Fruit fly (Drosophila melanogaster) whole organism, embryonic: ENCODE results near the gene MESK4.

ENCODE experiments used
- Antp ChIP-seq: fragments of 200-800 bp; sonication (Bioruptor generic); optimal IDR thresholded peaks from 3 replicates; lab custom pipeline; 2016; ENCODE audit warnings: missing biosample characterization, missing genetic modification characterization
- Atf6 ChIP-seq: fragments of 200-800 bp; sonication (Bioruptor generic); IDR thresholded peaks from 2 replicates; pipeline ENCODE4 v1.3.6; 2022; ENCODE audit warnings: missing biosample characterization, missing genetic modification characterization
- CG12769 ChIP-seq: fragments of 200-800 bp; sonication (Bioruptor generic); optimal IDR thresholded peaks from 2 replicates; lab custom pipeline; 2019; ENCODE audit warnings: missing biosample characterization, mild to moderate bottlenecking, missing genetic modification characterization, moderate library complexity
- CG16813 ChIP-seq: fragments of 200-800 bp; sonication (Bioruptor generic); IDR thresholded peaks from 3 replicates; pipeline ENCODE4 v1.3.6; 2022; ENCODE audit warnings: missing biosample characterization, missing genetic modification characterization; ENCODE audit not compliant: partially characterized antibody
- CG16863 ChIP-seq: fragments of 200-800 bp; sonication (Bioruptor generic); optimal IDR thresholded peaks from 3 replicates; lab custom pipeline; 2016; ENCODE audit warnings: missing biosample characterization, missing genetic modification characterization
- CG2678 ChIP-seq: fragments of 200-800 bp; sonication (Bioruptor generic); optimal IDR thresholded peaks from 3 replicates; lab custom pipeline; 2019; ENCODE audit warnings: missing biosample characterization, mild to moderate bottlenecking, missing genetic modification characterization, moderate library complexity
- CG3281 ChIP-seq: fragments of 200-800 bp; sonication (Bioruptor generic); optimal IDR thresholded peaks from 3 replicates; lab custom pipeline; 2017; ENCODE audit warnings: missing biosample characterization, mild to moderate bottlenecking, missing genetic modification characterization
- CG33557 ChIP-seq: fragments of 200-800 bp; sonication (Bioruptor generic); optimal IDR thresholded peaks from 2 replicates; lab custom pipeline; 2019; ENCODE audit warnings: missing biosample characterization, mild to moderate bottlenecking, missing genetic modification characterization, moderate library complexity
- CG43689 ChIP-seq: fragments of 200-800 bp; sonication (Bioruptor generic); IDR thresholded peaks from 2 replicates; pipeline ENCODE4 v1.3.6; 2022; ENCODE audit warnings: missing biosample characterization, missing genetic modification characterization
- CG4424 ChIP-seq: fragments of 200-800 bp; sonication (Bioruptor generic); optimal IDR thresholded peaks from 3 replicates; lab custom pipeline; 2016; ENCODE audit warnings: missing biosample characterization, missing genetic modification characterization
- CG5245 ChIP-seq: fragments of 200-800 bp; sonication (Bioruptor generic); optimal IDR thresholded peaks from 3 replicates; lab custom pipeline; 2016; ENCODE audit warnings: missing biosample characterization, missing genetic modification characterization
- CG6765 ChIP-seq: fragments of 200-800 bp; sonication (Bioruptor generic); optimal IDR thresholded peaks from 3 replicates; lab custom pipeline; 2017; ENCODE audit warnings: missing biosample characterization, mild to moderate bottlenecking, missing genetic modification characterization
- CG6813 ChIP-seq: fragments of 200-800 bp; sonication (Bioruptor generic); optimal IDR thresholded peaks from 2 replicates; lab custom pipeline; 2017; ENCODE audit warnings: missing biosample characterization, missing genetic modification characterization, mild to moderate bottlenecking, moderate library complexity, missing genetic modification reagents
- CG7556 ChIP-seq: fragments of 200-800 bp; sonication (Bioruptor generic); optimal IDR thresholded peaks from 2 replicates; lab custom pipeline; 2017; ENCODE audit warnings: missing biosample characterization, mild to moderate bottlenecking, missing genetic modification characterization
- CG8290 ChIP-seq, 3 experiments: fragments of 200-800 bp; sonication (Bioruptor generic); optimal IDR thresholded peaks; 2 replicates each; lab custom pipeline; 2016 to 2019; ENCODE audit warnings: missing biosample characterization in 3 of 3, missing genetic modification characterization in 3 of 3, mild to moderate bottlenecking in 2 of 3, moderate library complexity in 1 of 3
- CG8359 ChIP-seq: fragments of 200-800 bp; sonication (Bioruptor generic); optimal IDR thresholded peaks from 2 replicates; lab custom pipeline; 2017; ENCODE audit warnings: missing biosample characterization, mild to moderate bottlenecking, missing genetic modification characterization, borderline replicate concordance
- CoRest ChIP-seq: fragments of 200-800 bp; sonication (Bioruptor generic); optimal IDR thresholded peaks from 3 replicates; lab custom pipeline; 2018; ENCODE audit warnings: missing biosample characterization, mild to moderate bottlenecking, missing genetic modification characterization, moderate library complexity
- Ets65A ChIP-seq: fragments of 200-800 bp; sonication (Bioruptor generic); peaks from one replicate; lab custom pipeline; 2016; ENCODE audit warnings: missing biosample characterization, missing genetic modification characterization
- Jarid2 ChIP-seq: fragments of 200-800 bp; sonication (Bioruptor generic); optimal IDR thresholded peaks from 3 replicates; lab custom pipeline; 2017; ENCODE audit warnings: mild to moderate bottlenecking, missing biosample characterization, missing genetic modification reagents, missing genetic modification characterization
- Meics ChIP-seq: fragments of 200-800 bp; sonication (Bioruptor generic); optimal IDR thresholded peaks from 2 replicates; lab custom pipeline; 2017; ENCODE audit warnings: missing biosample characterization, mild to moderate bottlenecking, missing genetic modification characterization
- Oaz ChIP-seq: fragments of 200-800 bp; sonication (Bioruptor generic); IDR thresholded peaks from 2 replicates; pipeline ENCODE4 v1.3.6; 2022; ENCODE audit warnings: missing biosample characterization, missing genetic modification characterization
- YL-1 ChIP-seq: fragments of 200-800 bp; sonication (Bioruptor generic); optimal IDR thresholded peaks from 3 replicates; lab custom pipeline; 2017; ENCODE audit warnings: missing biosample characterization, mild to moderate bottlenecking, missing genetic modification characterization
- ab ChIP-seq: fragments of 200-800 bp; sonication (Bioruptor generic); optimal IDR thresholded peaks from 2 replicates; lab custom pipeline; 2016; ENCODE audit warnings: missing biosample characterization, missing genetic modification characterization
- abd-A ChIP-seq: fragments of 200-800 bp; sonication (Bioruptor generic); optimal IDR thresholded peaks from 3 replicates; lab custom pipeline; 2019; ENCODE audit warnings: missing biosample characterization, mild to moderate bottlenecking, missing genetic modification characterization, moderate library complexity
- al ChIP-seq: fragments of 200-800 bp; sonication (Bioruptor generic); IDR thresholded peaks from 2 replicates; pipeline ENCODE4 v1.3.6; 2022; ENCODE audit warnings: missing biosample characterization, missing genetic modification characterization
- az2 ChIP-seq: fragments of 200-800 bp; sonication (Bioruptor generic); optimal IDR thresholded peaks from 3 replicates; lab custom pipeline; 2016; ENCODE audit warnings: missing biosample characterization, missing genetic modification characterization
- bab2 ChIP-seq: fragments of 200-800 bp; sonication (Bioruptor generic); optimal IDR thresholded peaks from 2 replicates; lab custom pipeline; 2016; ENCODE audit warnings: missing biosample characterization, missing genetic modification characterization
- bowl ChIP-seq: fragments of 200-800 bp; sonication (Bioruptor generic); IDR thresholded peaks from 2 replicates; pipeline ENCODE4 v1.3.6; 2022; ENCODE audit warnings: missing biosample characterization, missing genetic modification characterization
- da ChIP-seq: fragments of 200-800 bp; sonication (Bioruptor generic); optimal IDR thresholded peaks from 2 replicates; lab custom pipeline; 2016; ENCODE audit warnings: missing biosample characterization, missing genetic modification characterization
- dan ChIP-seq: fragments of 200-800 bp; sonication (Bioruptor generic); IDR thresholded peaks from 2 replicates; pipeline ENCODE4 v1.3.6; 2022; ENCODE audit warnings: missing biosample characterization, missing genetic modification characterization
- disco-r ChIP-seq: fragments of 200-800 bp; sonication (Bioruptor generic); optimal IDR thresholded peaks from 2 replicates; lab custom pipeline; 2016; ENCODE audit warnings: missing biosample characterization, missing genetic modification characterization
- dm ChIP-seq: fragments of 200-800 bp; sonication (Bioruptor generic); optimal IDR thresholded peaks from 3 replicates; lab custom pipeline; 2016; ENCODE audit warnings: missing biosample characterization, missing genetic modification characterization
- dmrt99B ChIP-seq: fragments of 200-800 bp; sonication (Bioruptor generic); optimal IDR thresholded peaks from 2 replicates; lab custom pipeline; 2018; ENCODE audit warnings: missing biosample characterization, mild to moderate bottlenecking, missing genetic modification characterization, moderate library complexity
- dysf ChIP-seq: fragments of 200-800 bp; sonication (Bioruptor generic); IDR thresholded peaks from 3 replicates; pipeline ENCODE4 v1.3.6; 2022; ENCODE audit warnings: missing biosample characterization, missing genetic modification characterization
- h ChIP-seq: fragments of >200 bp; optimal IDR thresholded peaks from 2 replicates; lab custom pipeline; 2017
- ham ChIP-seq: fragments of 200-800 bp; sonication (Bioruptor generic); IDR thresholded peaks from 2 replicates; pipeline ENCODE4 v1.3.6; 2022; ENCODE audit warnings: missing biosample characterization, missing genetic modification characterization
- hb ChIP-seq: fragments of 200-800 bp; sonication (Bioruptor generic); IDR thresholded peaks from 3 replicates; pipeline ENCODE4 v1.3.6; 2022; ENCODE audit warnings: missing biosample characterization, missing genetic modification characterization; ENCODE audit not compliant: partially characterized antibody
- jigr1 ChIP-seq: fragments of 200-800 bp; sonication (Bioruptor generic); IDR thresholded peaks from 3 replicates; pipeline ENCODE4 v1.3.6; 2022; ENCODE audit warnings: missing biosample characterization, missing genetic modification characterization
- kah ChIP-seq: fragments of 200-800 bp; sonication (Bioruptor generic); optimal IDR thresholded peaks from 2 replicates; lab custom pipeline; 2018; ENCODE audit warnings: missing biosample characterization, mild to moderate bottlenecking, missing genetic modification characterization
- knrl ChIP-seq: fragments of 200-800 bp; sonication (Bioruptor generic); IDR thresholded peaks from 3 replicates; pipeline ENCODE4 v1.3.6; 2022; ENCODE audit warnings: missing biosample characterization, missing genetic modification characterization; ENCODE audit not compliant: partially characterized antibody
- maf-S ChIP-seq: fragments of 200-800 bp; sonication (Bioruptor generic); optimal IDR thresholded peaks from 2 replicates; lab custom pipeline; 2016; ENCODE audit warnings: missing biosample characterization, missing genetic modification characterization
- mld ChIP-seq: fragments of 200-800 bp; sonication (Bioruptor generic); IDR thresholded peaks from 3 replicates; pipeline ENCODE4 v1.3.6; 2022; ENCODE audit warnings: missing biosample characterization, missing genetic modification characterization; ENCODE audit not compliant: partially characterized antibody
- nerfin-2 ChIP-seq: fragments of 200-800 bp; sonication (Bioruptor generic); IDR thresholded peaks from 2 replicates; pipeline ENCODE4 v1.3.6; 2022; ENCODE audit warnings: missing biosample characterization, missing genetic modification characterization; ENCODE audit not compliant: partially characterized antibody
- ranshi ChIP-seq: fragments of 200-800 bp; sonication (Bioruptor generic); IDR thresholded peaks from 2 replicates; pipeline ENCODE4 v1.3.6; 2022; ENCODE audit warnings: missing biosample characterization, missing genetic modification characterization
- rib ChIP-seq: fragments of 200-800 bp; sonication (Bioruptor generic); IDR thresholded peaks from 2 replicates; pipeline ENCODE4 v1.3.6; 2022; ENCODE audit warnings: missing biosample characterization, missing genetic modification characterization
- sima ChIP-seq: fragments of 200-800 bp; sonication (Bioruptor generic); optimal IDR thresholded peaks from 2 replicates; lab custom pipeline; 2016; ENCODE audit warnings: missing biosample characterization, missing genetic modification characterization
- so ChIP-seq: fragments of 200-800 bp; sonication (Bioruptor generic); IDR thresholded peaks from 3 replicates; pipeline ENCODE4 v1.3.6; 2022; ENCODE audit warnings: missing biosample characterization, missing genetic modification characterization
- trem ChIP-seq: fragments of 200-800 bp; optimal IDR thresholded peaks from 3 replicates; lab custom pipeline; 2019; ENCODE audit warnings: missing biosample characterization, mild to moderate bottlenecking, missing genetic modification characterization, moderate library complexity
- z ChIP-seq: fragments of 200-800 bp; sonication (Bioruptor generic); IDR thresholded peaks from 3 replicates; pipeline ENCODE4 v1.3.6; 2022; ENCODE audit warnings: missing biosample characterization, missing genetic modification characterization

The MESK4 gene

dm6 chr3R:16996059-16996959 is 7.7 kb downstream of the MESK4 start, which contains the start of the genes EMC2A and CG3534 (continued):
- TF ChIP-seq dysf (GFP tag; lab: Robert Waterston, UW) (no peak), ham (no peak), hb (GFP tag; lab: Robert Waterston, UW) (no peak), CG12769 (tag; lab: Kevin White, UChicago) (no peak), CG3281 (GFP tag; lab: Kevin White, UChicago) (no peak), CG6765 (GFP tag; lab: Kevin White, UChicago) (no peak), disco-r (GFP tag; lab: Kevin White, UChicago) (no peak), Meics (GFP tag; lab: Kevin White, UChicago) (peak; percentile 33), CG16813 (GFP tag; lab: Robert Waterston, UW) (no peak), al (GFP tag; lab: Robert Waterston, UW) (no peak), mld (GFP tag; lab: Robert Waterston, UW) (no peak), Ets65A (GFP tag; lab: Kevin White, UChicago) (no peak), CG8359 (GFP tag; lab: Kevin White, UChicago) (no peak), ranshi (0 out of 2 replicates have a peak, but pooled peaks have one; percentile 47), bab2 (GFP tag; lab: Kevin White, UChicago) (no peak), knrl (no peak), CG2678 (tag; lab: Kevin White, UChicago) (peak; percentile 53), ab (GFP tag; lab: Kevin White, UChicago) (no peak), trem (peak; percentile 98), CG8290 (GFP tag; optimal IDR thresholded peaks at IDR 0.05; lab: Kevin White, UChicago) (peak; percentile 48), CG8290 (tag; optimal IDR thresholded peaks at IDR 0.05; lab: Kevin White, UChicago) (no peak), maf-S (GFP tag; lab: Kevin White, UChicago) (peak; percentile 17), CG33557 (GFP tag; lab: Kevin White, UChicago) (no peak), dmrt99B (tag; lab: Kevin White, UChicago) (no peak), CG16863 (GFP tag; lab: Kevin White, UChicago) (no peak), CoRest (no peak), Atf6 (GFP tag; lab: Robert Waterston, UW) (no peak), jigr1 (no peak), da (GFP tag; lab: Kevin White, UChicago) (no peak), dan (GFP tag; lab: Robert Waterston, UW) (no peak), CG6813 (GFP tag; lab: Kevin White, UChicago) (no peak), Jarid2 (GFP tag; lab: Kevin White, UChicago) (no peak), bowl (GFP tag; lab: Robert Waterston, UW) (no peak), YL-1 (peak; percentile 24), CG5245 (GFP tag; lab: Kevin White, UChicago) (no peak), z (GFP tag; lab: Robert Waterston, UW) (no peak), Antp (peak; percentile 33), az2 (GFP tag; lab: Kevin White, UChicago) (no peak), kah (no peak), dm (no peak), CG43689 (GFP tag; lab: Robert Waterston, UW) (no peak), sima (no peak), CG7556 (peak; percentile 11), h (lab: Kevin White, UChicago) (no peak), so (GFP tag; lab: Robert Waterston, UW) (peak; percentile 62; the same call in 2 of the 3 replicates), rib (no peak), abd-A (tag; lab: Kevin White, UChicago) (no peak), CG4424 (GFP tag; lab: Kevin White, UChicago) (peak; percentile 3), nerfin-2 (GFP tag; lab: Robert Waterston, UW) (no peak), Oaz (no peak)
